Worm (Caenorhabditis elegans) whole organism, L3 larva: ENCODE data around the gene Y44F5A.1.

Experiments used
- ceh-16 ChIP-seq: sonication (generic microtip); optimal IDR thresholded peaks from 2 replicates; lab custom pipeline; 2017; ENCODE audit warnings: missing biosample characterization, missing genetic modification characterization
- ceh-82 ChIP-seq: fragments of 150-350 bp; optimal IDR thresholded peaks from 2 replicates; lab custom pipeline; 2014; ENCODE audit warnings: missing biosample characterization, missing genetic modification characterization
- daf-12 ChIP-seq: fragments of 150-350 bp; optimal IDR thresholded peaks from 2 replicates; lab custom pipeline; 2014; ENCODE audit warnings: missing biosample characterization, missing genetic modification reagents, missing genetic modification characterization
- egl-5 ChIP-seq: fragments of 150-350 bp; optimal IDR thresholded peaks from 2 replicates; lab custom pipeline; 2017; ENCODE audit warnings: missing biosample characterization, missing genetic modification reagents, missing genetic modification characterization, inconsistent platforms
- elt-3 ChIP-seq, 3 experiments: fragments of 150-350 bp in 1 of 3; sonication (generic microtip) in 2 of 3; optimal IDR thresholded peaks; 2 replicates in 2 of 3; 4 replicates in 1 of 3; lab custom pipeline; 2014 to 2017; ENCODE audit warnings: missing biosample characterization in 3 of 3, missing genetic modification characterization in 3 of 3
- hmg-11 ChIP-seq: sonication (generic microtip); optimal IDR thresholded peaks from 2 replicates; lab custom pipeline; 2016; ENCODE audit warnings: missing genetic modification characterization, missing compliant biosample characterization
- mdl-1 ChIP-seq: fragments of 150-350 bp; optimal IDR thresholded peaks from 2 replicates; lab custom pipeline; 2014; ENCODE audit warnings: missing biosample characterization, missing genetic modification characterization
- nhr-12 ChIP-seq: fragments of 150-350 bp; optimal IDR thresholded peaks from 2 replicates; lab custom pipeline; 2014; ENCODE audit warnings: missing biosample characterization, missing genetic modification characterization
- pha-4 ChIP-seq: fragments of 150-350 bp; optimal IDR thresholded peaks from 2 replicates; lab custom pipeline; 2014; ENCODE audit warnings: missing biosample characterization, missing genetic modification reagents, missing genetic modification characterization
- sea-2 ChIP-seq: fragments of 150-350 bp; sonication (generic microtip); optimal IDR thresholded peaks from 4 replicates; lab custom pipeline; 2014; ENCODE audit warnings: missing biosample characterization, missing genetic modification reagents, missing genetic modification characterization
- skn-1 ChIP-seq: fragments of 150-350 bp; optimal IDR thresholded peaks from 2 replicates; lab custom pipeline; 2014; ENCODE audit warnings: missing biosample characterization, missing genetic modification characterization
- unc-62 ChIP-seq: fragments of 150-350 bp; sonication (generic microtip); optimal IDR thresholded peaks from 4 replicates; lab custom pipeline; 2014; ENCODE audit warnings: missing biosample characterization, missing genetic modification reagents, missing genetic modification characterization

DNA sequence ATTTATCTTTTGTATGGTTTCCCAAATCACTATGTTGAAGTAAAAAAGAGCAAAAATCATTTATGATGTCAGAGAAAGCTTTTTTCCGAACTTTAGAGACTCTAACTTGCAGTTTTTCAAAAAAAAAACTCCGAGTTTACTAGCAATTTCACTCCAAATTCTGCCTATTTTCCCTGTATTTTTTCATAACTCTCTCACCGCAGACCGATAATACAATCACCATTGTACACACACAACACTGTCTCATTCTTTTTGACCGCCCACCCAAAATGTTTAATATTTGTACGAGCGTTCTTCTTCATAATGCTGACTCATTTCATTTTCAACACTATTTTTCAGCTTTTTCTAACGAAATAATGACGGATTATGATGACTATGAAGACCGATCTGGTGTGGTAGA lies 18.6 kb downstream of the Y44F5A.1 start, which contains the start of gene F43C1.5:
- TF ChIP-seq daf-12 (tag; lab: Kevin White, UChicago) (no peak), unc-62 (GFP tag; lab: Kevin White, UChicago) (no peak), skn-1 (tag; lab: Kevin White, UChicago) (no peak), sea-2 (no peak), mdl-1 (tag; lab: Kevin White, UChicago) (no peak), egl-5 (tag; lab: Kevin White, UChicago) (no peak), ceh-82 (tag; lab: Kevin White, UChicago) (no peak), hmg-11 (no peak), ceh-16 (no peak), elt-3 (tag; optimal IDR thresholded peaks at IDR 0.05; lab: Kevin White, UChicago) (no peak), nhr-12 (no peak), pha-4 (tag; lab: Kevin White, UChicago) (no peak)
